Worm (Caenorhabditis elegans) whole organism, L1 larva: ENCODE measurements around the gene fbxc-58.

Source experiments
- ama-1 ChIP-seq: fragments of 150-350 bp; optimal IDR thresholded peaks from 2 replicates; lab custom pipeline; 2014
- elt-2 ChIP-seq: sonication (generic microtip); optimal IDR thresholded peaks from 2 replicates; lab custom pipeline; 2016; ENCODE audit warnings: missing genetic modification characterization, mild to moderate bottlenecking, inconsistent platforms, missing compliant biosample characterization, missing genetic modification reagents
- jun-1 ChIP-seq: fragments of 150-350 bp; optimal IDR thresholded peaks from 2 replicates; lab custom pipeline; 2014; ENCODE audit warnings: missing biosample characterization, missing genetic modification reagents, missing genetic modification characterization
- lin-14 ChIP-seq: fragments of 200-800 bp; sonication (Bioruptor generic); optimal IDR thresholded peaks from 2 replicates; lab custom pipeline; 2018; ENCODE audit warnings: mild to moderate bottlenecking, missing genetic modification characterization, moderate library complexity, missing compliant biosample characterization
- lin-35 ChIP-seq, 2 experiments: fragments of 150-350 bp; optimal IDR thresholded peaks; 2 replicates each; lab custom pipeline; 2014; ENCODE audit warnings: missing biosample characterization in 2 of 2, missing genetic modification characterization in 2 of 2, missing genetic modification reagents in 2 of 2
- nhr-28 ChIP-seq: fragments of 150-350 bp; optimal IDR thresholded peaks from 2 replicates; lab custom pipeline; 2014; ENCODE audit warnings: missing biosample characterization, missing genetic modification characterization

DNA sequence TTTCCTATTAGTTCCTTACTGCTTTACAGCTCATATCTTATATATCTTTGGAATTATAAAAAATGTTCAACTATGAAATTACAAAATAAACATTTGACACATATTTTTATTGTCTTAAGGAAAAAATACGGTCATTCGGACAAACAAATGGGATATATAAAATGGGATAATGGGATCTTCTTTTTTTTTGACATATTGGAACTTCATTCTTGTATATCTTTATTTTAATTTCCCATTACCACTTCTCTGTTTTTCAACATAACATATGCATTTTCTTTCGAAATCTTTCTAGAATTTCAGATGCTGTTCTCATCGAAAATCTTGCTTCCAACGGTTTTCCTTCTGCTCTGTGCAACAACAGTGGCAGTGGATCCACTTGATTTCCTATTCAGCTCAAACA is 13.5 kb downstream of the fbxc-58 start, which contains the start of gene C10C5.7:
- no peak for TF ChIP-seq jun-1 (tag; lab: Kevin White, UChicago)
- TF ChIP-seq ama-1 (lab: Kevin White, UChicago): no peak
- TF ChIP-seq elt-2 (tag; lab: Kevin White, UChicago): no peak
- no peak for TF ChIP-seq lin-35 (GFP tag; optimal IDR thresholded peaks at IDR 0.05; lab: Kevin White, UChicago)
- no peak for TF ChIP-seq nhr-28 (tag; lab: Kevin White, UChicago)
- no peak for TF ChIP-seq lin-14 (GFP tag; lab: Kevin White, UChicago)
